Fruit fly (Drosophila melanogaster) whole organism, embryonic: ENCODE data around the gene Muc4B.
A peak's percentile ranks its signal among the peaks of the same experiment; 100 is the strongest.

Experiments
- Ada2b ChIP-seq: fragments of 200-800 bp; sonication (Bioruptor generic); IDR thresholded peaks from 2 replicates; pipeline ENCODE4 v1.3.6; 2022; ENCODE audit warnings: missing biosample characterization, missing genetic modification characterization
- B-H2 ChIP-seq: fragments of 200-800 bp; sonication (Bioruptor generic); optimal IDR thresholded peaks from 2 replicates; lab custom pipeline; 2018; ENCODE audit warnings: missing biosample characterization, mild to moderate bottlenecking, missing genetic modification characterization
- CG10654 ChIP-seq: fragments of 200-800 bp; sonication (Bioruptor generic); optimal IDR thresholded peaks from 2 replicates; lab custom pipeline; 2016; ENCODE audit warnings: missing biosample characterization, missing genetic modification characterization
- CG10959 ChIP-seq: fragments of 200-800 bp; sonication (Bioruptor generic); IDR thresholded peaks from 2 replicates; pipeline ENCODE4 v1.3.6; 2022; ENCODE audit warnings: missing biosample characterization, missing genetic modification characterization
- CG12071 ChIP-seq: fragments of 200-800 bp; sonication (Bioruptor generic); optimal IDR thresholded peaks from 3 replicates; lab custom pipeline; 2018; ENCODE audit warnings: missing biosample characterization, mild to moderate bottlenecking, missing genetic modification characterization
- CG13287 ChIP-seq: fragments of 200-800 bp; sonication (Bioruptor generic); IDR thresholded peaks from 2 replicates; pipeline ENCODE4 v1.3.6; 2022; ENCODE audit warnings: missing biosample characterization, missing genetic modification characterization; ENCODE audit not compliant: partially characterized antibody
- CG14050 ChIP-seq: fragments of 200-800 bp; sonication (Bioruptor generic); IDR thresholded peaks from 3 replicates; pipeline ENCODE4 v1.3.6; 2022; ENCODE audit warnings: missing biosample characterization, missing genetic modification characterization
- CG15011 ChIP-seq: fragments of 200-800 bp; sonication (Bioruptor generic); optimal IDR thresholded peaks from 3 replicates; lab custom pipeline; 2018; ENCODE audit warnings: missing biosample characterization, mild to moderate bottlenecking, missing genetic modification characterization
- CG17361 ChIP-seq: fragments of 200-800 bp; sonication (Bioruptor generic); IDR thresholded peaks from 3 replicates; pipeline ENCODE4 v1.3.6; 2022; ENCODE audit warnings: missing biosample characterization, missing genetic modification characterization
- CG17829 ChIP-seq: fragments of 200-800 bp; optimal IDR thresholded peaks from 2 replicates; lab custom pipeline; 2019; ENCODE audit warnings: missing biosample characterization, mild to moderate bottlenecking, missing genetic modification characterization, moderate library complexity
- CG2678 ChIP-seq: fragments of 200-800 bp; sonication (Bioruptor generic); optimal IDR thresholded peaks from 3 replicates; lab custom pipeline; 2019; ENCODE audit warnings: missing biosample characterization, mild to moderate bottlenecking, missing genetic modification characterization, moderate library complexity
- CG2712 ChIP-seq: fragments of 200-800 bp; optimal IDR thresholded peaks from 3 replicates; lab custom pipeline; 2019; ENCODE audit warnings: missing biosample characterization, mild to moderate bottlenecking, missing genetic modification characterization, moderate library complexity
- CG2889 ChIP-seq: fragments of 200-800 bp; sonication (Bioruptor generic); IDR thresholded peaks from 3 replicates; pipeline ENCODE4 v1.3.6; 2022; ENCODE audit warnings: missing biosample characterization, missing genetic modification characterization
- CG30403 ChIP-seq: fragments of 200-800 bp; sonication (Bioruptor generic); optimal IDR thresholded peaks from 3 replicates; lab custom pipeline; 2016; ENCODE audit warnings: missing biosample characterization, missing genetic modification characterization
- CG3065 ChIP-seq: fragments of 200-800 bp; sonication (Bioruptor generic); optimal IDR thresholded peaks from 2 replicates; lab custom pipeline; 2016; ENCODE audit warnings: missing biosample characterization, missing genetic modification characterization
- CG31365 ChIP-seq: fragments of 200-800 bp; sonication (Bioruptor generic); optimal IDR thresholded peaks from 2 replicates; lab custom pipeline; 2018; ENCODE audit warnings: missing biosample characterization, mild to moderate bottlenecking, missing genetic modification characterization
- CG31388 ChIP-seq: fragments of 200-800 bp; sonication (Bioruptor generic); optimal IDR thresholded peaks from 2 replicates; lab custom pipeline; 2016; ENCODE audit warnings: missing biosample characterization, missing genetic modification characterization
- CG31441 ChIP-seq: fragments of 200-800 bp; sonication (Bioruptor generic); IDR thresholded peaks from 2 replicates; pipeline ENCODE4 v1.3.6; 2022; ENCODE audit warnings: missing biosample characterization, missing genetic modification characterization
- CG3726 ChIP-seq: fragments of 200-800 bp; sonication (Bioruptor generic); IDR thresholded peaks from 3 replicates; pipeline ENCODE4, ENCODE4 v1.3.6; 2022; ENCODE audit warnings: missing biosample characterization, missing genetic modification characterization
- CG43689 ChIP-seq: fragments of 200-800 bp; sonication (Bioruptor generic); IDR thresholded peaks from 2 replicates; pipeline ENCODE4 v1.3.6; 2022; ENCODE audit warnings: missing biosample characterization, missing genetic modification characterization
- CG6813 ChIP-seq: fragments of 200-800 bp; sonication (Bioruptor generic); optimal IDR thresholded peaks from 2 replicates; lab custom pipeline; 2017; ENCODE audit warnings: missing biosample characterization, missing genetic modification characterization, mild to moderate bottlenecking, moderate library complexity, missing genetic modification reagents
- CG7839 ChIP-seq: fragments of 200-800 bp; sonication (Bioruptor generic); optimal IDR thresholded peaks from 3 replicates; lab custom pipeline; 2018; ENCODE audit warnings: missing biosample characterization, mild to moderate bottlenecking, missing genetic modification characterization, moderate library complexity
- Camta ChIP-seq: fragments of 200-800 bp; sonication (Bioruptor generic); optimal IDR thresholded peaks from 2 replicates; lab custom pipeline; 2016; ENCODE audit warnings: missing biosample characterization, missing genetic modification characterization
- D19B ChIP-seq: fragments of 200-800 bp; sonication (Bioruptor generic); optimal IDR thresholded peaks from 2 replicates; lab custom pipeline; 2017; ENCODE audit warnings: missing biosample characterization, mild to moderate bottlenecking, missing genetic modification characterization
- Dfd ChIP-seq, 2 experiments: fragments of >200 bp; optimal IDR thresholded peaks; 2 replicates each; lab custom pipeline; 2017; ENCODE audit warnings: missing biosample characterization in 2 of 2, missing genetic modification characterization in 2 of 2
- E2f2 ChIP-seq: fragments of 200-800 bp; sonication (Bioruptor generic); IDR thresholded peaks from 2 replicates; pipeline ENCODE4 v1.3.6; 2022; ENCODE audit warnings: missing biosample characterization, missing genetic modification characterization
- Ravus ChIP-seq: fragments of 200-800 bp; sonication (Bioruptor generic); IDR thresholded peaks from 2 replicates; pipeline ENCODE4 v1.3.6; 2022; ENCODE audit warnings: missing biosample characterization, missing genetic modification characterization
- Rx ChIP-seq: fragments of 200-800 bp; sonication (Bioruptor generic); IDR thresholded peaks from 2 replicates; pipeline ENCODE4 v1.3.6; 2022; ENCODE audit warnings: missing biosample characterization, missing genetic modification characterization
- Xbp1 ChIP-seq: fragments of 200-800 bp; sonication (Bioruptor generic); optimal IDR thresholded peaks from 3 replicates; lab custom pipeline; 2016; ENCODE audit warnings: missing biosample characterization, mild to moderate bottlenecking, missing genetic modification characterization
- abd-A ChIP-seq: fragments of 200-800 bp; sonication (Bioruptor generic); optimal IDR thresholded peaks from 3 replicates; lab custom pipeline; 2019; ENCODE audit warnings: missing biosample characterization, mild to moderate bottlenecking, missing genetic modification characterization, moderate library complexity
- ap ChIP-seq: fragments of 200-800 bp; sonication (Bioruptor generic); IDR thresholded peaks from 2 replicates; pipeline ENCODE4 v1.3.6; 2022; ENCODE audit warnings: missing biosample characterization, missing genetic modification characterization
- btn ChIP-seq: fragments of 200-800 bp; sonication (Bioruptor generic); optimal IDR thresholded peaks from 2 replicates; lab custom pipeline; 2016; ENCODE audit warnings: missing biosample characterization, missing genetic modification characterization
- cas ChIP-seq: fragments of 200-800 bp; sonication (Bioruptor generic); IDR thresholded peaks from 2 replicates; pipeline ENCODE4 v1.3.6; 2022; ENCODE audit warnings: missing biosample characterization, missing genetic modification characterization
- cato ChIP-seq: fragments of 200-800 bp; sonication (Bioruptor generic); optimal IDR thresholded peaks from 2 replicates; lab custom pipeline; 2016; ENCODE audit warnings: missing biosample characterization, missing genetic modification characterization, borderline replicate concordance
- chm ChIP-seq: fragments of 200-800 bp; sonication (Bioruptor generic); IDR thresholded peaks from 2 replicates; pipeline ENCODE4 v1.3.6; 2022; ENCODE audit warnings: missing biosample characterization, missing genetic modification characterization
- cwo ChIP-seq: fragments of 200-800 bp; sonication (Bioruptor generic); optimal IDR thresholded peaks from 3 replicates; lab custom pipeline; 2017; ENCODE audit warnings: missing biosample characterization, missing genetic modification characterization, mild to moderate bottlenecking, moderate library complexity, missing genetic modification reagents
- emc ChIP-seq: fragments of 200-800 bp; sonication (Bioruptor generic); optimal IDR thresholded peaks from 2 replicates; lab custom pipeline; 2016; ENCODE audit warnings: missing biosample characterization, missing genetic modification characterization
- fd96Cb ChIP-seq: fragments of 200-800 bp; sonication (Bioruptor generic); optimal IDR thresholded peaks from 2 replicates; lab custom pipeline; 2018; ENCODE audit warnings: missing biosample characterization, mild to moderate bottlenecking, missing genetic modification characterization, moderate library complexity
- ham ChIP-seq: fragments of 200-800 bp; sonication (Bioruptor generic); IDR thresholded peaks from 2 replicates; pipeline ENCODE4 v1.3.6; 2022; ENCODE audit warnings: missing biosample characterization, missing genetic modification characterization
- knrl ChIP-seq: fragments of 200-800 bp; sonication (Bioruptor generic); IDR thresholded peaks from 3 replicates; pipeline ENCODE4 v1.3.6; 2022; ENCODE audit warnings: missing biosample characterization, missing genetic modification characterization; ENCODE audit not compliant: partially characterized antibody
- lov ChIP-seq, 2 experiments: fragments of 200-800 bp in 1 of 2; fragments of >200 bp in 1 of 2; sonication (Bioruptor generic) in 1 of 2; IDR thresholded peaks in 1 of 2; optimal IDR thresholded peaks in 1 of 2; 2 replicates in 1 of 2; 3 replicates in 1 of 2; pipeline versions ENCODE4 v1.3.6 to Lab custom; 2017 to 2022; ENCODE audit warnings: missing biosample characterization in 1 of 2, missing genetic modification characterization in 1 of 2
- nerfin-1 ChIP-seq: fragments of 200-800 bp; sonication (Bioruptor generic); optimal IDR thresholded peaks from 3 replicates; lab custom pipeline; 2019; ENCODE audit warnings: missing biosample characterization, mild to moderate bottlenecking, missing genetic modification characterization, moderate library complexity
- oc ChIP-seq: fragments of 200-800 bp; sonication (Bioruptor generic); optimal IDR thresholded peaks from 2 replicates; lab custom pipeline; 2018; ENCODE audit warnings: missing biosample characterization, mild to moderate bottlenecking, missing genetic modification characterization, moderate library complexity
- odd ChIP-seq: fragments of 200-800 bp; sonication (Bioruptor generic); optimal IDR thresholded peaks from 2 replicates; lab custom pipeline; 2017; ENCODE audit warnings: missing biosample characterization, mild to moderate bottlenecking, missing genetic modification characterization
- peb ChIP-seq: fragments of 200-800 bp; sonication (Bioruptor generic); IDR thresholded peaks from 2 replicates; pipeline ENCODE4 v1.3.6; 2022; ENCODE audit warnings: missing biosample characterization, missing genetic modification characterization
- ranshi ChIP-seq: fragments of 200-800 bp; sonication (Bioruptor generic); IDR thresholded peaks from 2 replicates; pipeline ENCODE4 v1.3.6; 2022; ENCODE audit warnings: missing biosample characterization, missing genetic modification characterization
- sisA ChIP-seq: fragments of 200-800 bp; sonication (Bioruptor generic); IDR thresholded peaks from 2 replicates; pipeline ENCODE4 v1.3.6; 2022; ENCODE audit warnings: missing biosample characterization, missing genetic modification characterization
- zen ChIP-seq: fragments of 200-800 bp; sonication (Bioruptor generic); optimal IDR thresholded peaks from 3 replicates; lab custom pipeline; 2018; ENCODE audit warnings: missing biosample characterization, mild to moderate bottlenecking, missing genetic modification characterization, moderate library complexity

Gene Muc4B

DNA sequence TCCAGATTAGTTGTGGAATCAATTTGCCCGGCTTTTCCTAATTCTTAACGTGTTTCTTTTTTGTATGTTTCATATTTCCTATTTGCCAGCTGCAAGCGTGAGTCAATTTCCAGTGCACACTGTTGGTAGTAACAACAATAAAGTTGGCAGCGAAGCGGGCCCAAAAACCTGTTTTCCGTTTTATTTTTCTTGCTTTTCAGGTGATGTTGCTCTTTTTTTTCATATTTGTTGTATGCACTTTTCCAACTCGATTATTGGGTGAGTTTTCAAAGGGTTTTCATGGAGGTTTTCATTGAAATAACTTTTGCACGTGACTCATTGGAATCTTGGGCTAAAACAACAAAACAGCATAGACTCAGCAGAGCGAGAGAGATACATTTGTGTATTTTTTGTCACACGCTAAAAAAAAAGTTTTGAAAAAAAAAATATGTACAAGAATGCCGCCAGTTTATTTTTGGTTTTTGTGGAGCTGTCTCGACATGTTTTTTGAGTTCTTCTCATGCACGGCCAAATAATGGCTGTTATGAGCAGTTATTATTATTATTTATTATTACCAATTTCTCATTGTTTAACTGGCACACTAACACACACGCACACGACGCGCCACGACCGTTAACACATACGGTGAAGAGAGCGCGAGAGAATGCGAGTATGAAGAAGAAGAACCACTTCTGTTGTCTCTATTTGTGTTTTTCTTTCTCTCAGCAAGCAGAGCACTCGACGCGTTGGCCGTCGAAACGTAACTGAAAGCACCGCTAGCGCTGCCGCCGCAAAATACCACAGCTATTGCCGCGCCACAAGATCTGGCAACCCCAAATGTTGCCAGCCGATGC is 40.4 kb downstream of the Muc4B start, which contains the start of gene Fas2 (continued):
- TF ChIP-seq cwo (GFP tag; lab: Kevin White, UChicago) (peak; percentile 49), abd-A (tag; lab: Kevin White, UChicago) (peak; percentile 45), CG31365 (tag; lab: Kevin White, UChicago) (no peak), CG13287 (0 out of 2 replicates have a peak, but pooled peaks have one; percentile 39), Dfd (GFP tag; optimal IDR thresholded peaks at IDR 0.05; lab: Kevin White, UChicago) (no peak), lov (optimal IDR thresholded peaks at IDR 0.05; lab: Kevin White, UChicago) (no peak), lov (GFP tag; IDR thresholded peaks at IDR 0.05; lab: Robert Waterston, UW) (no peak), CG3726 (GFP tag; lab: Robert Waterston, UW) (no peak), cas (GFP tag; lab: Robert Waterston, UW) (no peak), D19B (no peak), cato (GFP tag; lab: Kevin White, UChicago) (no peak), peb (GFP tag; lab: Robert Waterston, UW) (no peak), CG17361 (GFP tag; lab: Robert Waterston, UW) (peak; percentile 15; the same call in 1 of the 3 replicates), knrl (GFP tag; lab: Robert Waterston, UW) (peak; percentile 39; the same call in 1 of the 3 replicates), E2f2 (GFP tag; lab: Robert Waterston, UW) (no peak), CG17829 (tag; lab: Kevin White, UChicago) (peak; percentile 51), CG12071 (GFP tag; lab: Kevin White, UChicago) (peak; percentile 72), CG3065 (no peak), B-H2 (GFP tag; lab: Kevin White, UChicago) (peak; percentile 50), CG7839 (tag; lab: Kevin White, UChicago) (peak; percentile 39), ranshi (GFP tag; lab: Robert Waterston, UW) (no peak), Ada2b (peak; percentile 53), Xbp1 (GFP tag; lab: Kevin White, UChicago) (no peak), CG2889 (GFP tag; lab: Robert Waterston, UW) (0 out of 3 replicates have a peak, but pooled peaks have one; percentile 56), CG10654 (no peak), nerfin-1 (tag; lab: Kevin White, UChicago) (peak; percentile 57), ap (GFP tag; lab: Robert Waterston, UW) (no peak), CG14050 (GFP tag; lab: Robert Waterston, UW) (0 out of 3 replicates have a peak, but pooled peaks have one; percentile 32), CG31441 (GFP tag; lab: Robert Waterston, UW) (no peak; the same call in 1 of the 2 replicates), zen (no peak), CG6813 (GFP tag; lab: Kevin White, UChicago) (peak; percentile 28), btn (GFP tag; lab: Kevin White, UChicago) (peak; percentile 39), fd96Cb (tag; lab: Kevin White, UChicago) (no peak), emc (GFP tag; lab: Kevin White, UChicago) (no peak), CG10959 (GFP tag; lab: Robert Waterston, UW) (no peak), CG15011 (peak; percentile 30), ham (GFP tag; lab: Robert Waterston, UW) (no peak), CG43689 (no peak; the same call in 1 of the 2 replicates), CG31388 (GFP tag; lab: Kevin White, UChicago) (no peak), odd (GFP tag; lab: Kevin White, UChicago) (peak; percentile 58), oc (tag; lab: Kevin White, UChicago) (peak; percentile 43), sisA (GFP tag; lab: Robert Waterston, UW) (peak; percentile 32; the same call in 1 of the 2 replicates), Camta (GFP tag; lab: Kevin White, UChicago) (peak; percentile 25), CG30403 (GFP tag; lab: Kevin White, UChicago) (peak; percentile 27), CG2678 (tag; lab: Kevin White, UChicago) (peak; percentile 37), Rx (GFP tag; lab: Robert Waterston, UW) (no peak), CG2712 (tag; lab: Kevin White, UChicago) (peak; percentile 14), Ravus (no peak), chm (GFP tag; lab: Robert Waterston, UW) (peak; percentile 86)
